Worm (Caenorhabditis elegans): ENCODE results near the gene F19C6.4.
A peak's percentile ranks its signal among the peaks of the same experiment; 100 is the strongest.

F19C6.4 gene

ce11 chrX:9999599-10000201 is 18.1 kb downstream of the F19C6.4 start:
- peak; percentile 76 for TF ChIP-seq nhr-25 (tag; optimal IDR thresholded peaks at IDR 0.05)
- TF ChIP-seq blmp-1 (tag; optimal IDR thresholded peaks at IDR 0.05; ENCODE audit: insufficient read depth) = no peak
- TF ChIP-seq unc-55 (GFP tag; optimal IDR thresholded peaks at IDR 0.05) = peak; percentile 60
- TF ChIP-seq snpc-4 (tag; optimal IDR thresholded peaks at IDR 0.05) = no peak
- TF ChIP-seq zag-1 (tag; optimal IDR thresholded peaks at IDR 0.05) = no peak
- TF ChIP-seq sem-4 (tag; optimal IDR thresholded peaks at IDR 0.05) = peak; percentile 86
- TF ChIP-seq ceh-16 (tag; optimal IDR thresholded peaks at IDR 0.05) = peak; percentile 13
- no peak for TF ChIP-seq ZK546.5 (tag; optimal IDR thresholded peaks at IDR 0.05)
- TF ChIP-seq crh-2 (tag; optimal IDR thresholded peaks at IDR 0.05) = peak; percentile 77
- no peak for TF ChIP-seq lin-39 (tag; optimal IDR thresholded peaks at IDR 0.05)
- peak; percentile 49 to 71 for TF ChIP-seq mdl-1 (tag; optimal IDR thresholded peaks at IDR 0.05)
- TF ChIP-seq dmd-4 (tag; optimal IDR thresholded peaks at IDR 0.05) = no peak
- peak; percentile 87 for TF ChIP-seq F13H6.1 (tag; optimal IDR thresholded peaks at IDR 0.05)
- TF ChIP-seq sma-9 (GFP tag; optimal IDR thresholded peaks at IDR 0.05) = peak; percentile 63
- no peak for TF ChIP-seq sma-9 (tag; optimal IDR thresholded peaks at IDR 0.05)
- TF ChIP-seq mab-5 (tag; optimal IDR thresholded peaks at IDR 0.05) = peak; percentile 70
- TF ChIP-seq nhr-12 (tag; optimal IDR thresholded peaks at IDR 0.05) = no peak
- peak; percentile 83 for TF ChIP-seq peb-1 (tag; optimal IDR thresholded peaks at IDR 0.05)
- TF ChIP-seq gmeb-1 (tag; optimal IDR thresholded peaks at IDR 0.05) = peak; percentile 58
- TF ChIP-seq lin-13 (GFP tag; optimal IDR thresholded peaks at IDR 0.05) = peak; percentile 44
- no peak for TF ChIP-seq unc-62 (GFP tag; optimal IDR thresholded peaks at IDR 0.05)
- no peak for TF ChIP-seq alr-1 (tag; optimal IDR thresholded peaks at IDR 0.05)
- peak; percentile 93 for TF ChIP-seq Y55F3AM.14 (GFP tag; optimal IDR thresholded peaks at IDR 0.05)
- TF ChIP-seq nhr-23 (tag; optimal IDR thresholded peaks at IDR 0.05) = no peak
- no peak for TF ChIP-seq nhr-77 (tag; optimal IDR thresholded peaks at IDR 0.05)
- TF ChIP-seq lin-11 (tag; optimal IDR thresholded peaks at IDR 0.05) = peak; percentile 67
- TF ChIP-seq nhr-6 (tag; optimal IDR thresholded peaks at IDR 0.05) = peak; percentile 68
- peak; percentile 91 for TF ChIP-seq egl-27 (tag; optimal IDR thresholded peaks at IDR 0.05)
- no peak for TF ChIP-seq elt-1 (tag; optimal IDR thresholded peaks at IDR 0.05)
- peak; percentile 76 for TF ChIP-seq fos-1 (tag; optimal IDR thresholded peaks at IDR 0.05)
- TF ChIP-seq skn-1 (tag; optimal IDR thresholded peaks at IDR 0.05) = no peak
- TF ChIP-seq ama-1 (optimal IDR thresholded peaks at IDR 0.05) = no peak
- no peak for TF ChIP-seq nhr-11 (tag; optimal IDR thresholded peaks at IDR 0.05)
- peak; percentile 62 for TF ChIP-seq sma-3 (GFP tag; optimal IDR thresholded peaks at IDR 0.05)
- TF ChIP-seq unc-39 (tag; optimal IDR thresholded peaks at IDR 0.05) = no peak
- no peak for TF ChIP-seq elt-3 (tag; optimal IDR thresholded peaks at IDR 0.05)
- TF ChIP-seq nhr-237 (tag; optimal IDR thresholded peaks at IDR 0.05) = no peak
- peak; percentile 2 for TF ChIP-seq ztf-4 (tag; optimal IDR thresholded peaks at IDR 0.05)
- peak; percentile 10 for TF ChIP-seq nhr-129 (tag; optimal IDR thresholded peaks at IDR 0.05)
- TF ChIP-seq lsy-2 (tag; optimal IDR thresholded peaks at IDR 0.05) = peak; percentile 58 to 71
- TF ChIP-seq nhr-21 (tag; optimal IDR thresholded peaks at IDR 0.05) = peak; percentile 68
- no peak for TF ChIP-seq R02D3.7 (tag; optimal IDR thresholded peaks at IDR 0.05)
- TF ChIP-seq aly-2 (tag; optimal IDR thresholded peaks at IDR 0.05) = no peak
- TF ChIP-seq nhr-10 (tag; optimal IDR thresholded peaks at IDR 0.05) = no peak
- TF ChIP-seq ceh-82 (tag; optimal IDR thresholded peaks at IDR 0.05) = peak; percentile 32
- TF ChIP-seq ztf-1 (GFP tag; conservative IDR thresholded peaks at IDR 0.05) = no peak
- no peak for TF ChIP-seq ztf-11 (tag; optimal IDR thresholded peaks at IDR 0.05)
- peak; percentile 68 for TF ChIP-seq C34F6.9 (tag; optimal IDR thresholded peaks at IDR 0.05)
- no peak for TF ChIP-seq mbf-1 (tag; optimal IDR thresholded peaks at IDR 0.05)
